Worm (Caenorhabditis elegans): Measurements from ENCODE around the gene Y57G11C.3.

DNA sequence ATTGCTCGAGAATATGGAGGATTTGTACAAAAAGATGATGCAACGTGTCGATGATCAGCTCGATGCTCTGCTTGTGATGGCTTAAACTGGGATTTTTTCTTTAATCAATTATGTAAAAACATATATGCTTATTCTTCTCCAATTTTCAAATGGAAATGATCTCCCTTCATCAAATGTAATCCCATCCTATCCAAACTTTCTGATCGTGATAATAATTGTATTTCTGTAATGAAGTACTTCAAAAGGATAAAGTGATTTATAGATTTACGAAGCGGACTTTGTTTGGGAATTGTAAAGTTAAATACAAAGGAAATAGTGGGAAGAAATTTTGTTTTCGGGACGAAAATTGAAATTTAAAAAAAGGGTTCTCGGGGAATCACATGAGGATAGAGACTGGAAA, 22.6 kb downstream of the Y57G11C.3 start:
- no peak for TF ChIP-seq dao-5 (tag; optimal IDR thresholded peaks at IDR 0.05)
- TF ChIP-seq him-1 (tag; optimal IDR thresholded peaks at IDR 0.05): no peak
